Fruit fly (Drosophila melanogaster): ENCODE data around the gene CG14607.

CG14607 gene

DNA sequence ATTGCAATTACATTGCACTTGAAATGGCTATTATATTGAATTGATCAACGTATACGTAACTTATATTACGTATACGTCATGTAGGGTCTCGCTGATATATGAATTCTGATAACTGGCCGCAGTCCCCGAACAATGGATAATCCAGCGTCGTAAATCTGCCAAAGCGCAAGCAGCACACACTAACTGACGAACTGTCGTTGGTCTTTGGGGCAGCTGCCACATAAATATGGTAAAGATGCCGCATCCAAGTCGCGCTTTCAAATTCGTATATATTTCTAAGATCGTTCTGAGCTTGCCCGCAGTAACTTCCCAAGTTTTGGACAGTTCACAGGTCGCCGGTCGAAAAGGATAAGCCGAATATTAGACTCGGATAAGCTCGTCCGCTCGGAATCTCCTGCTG is at the start of gene CG14607:
Gene CG14607, plus strand, starts transcription at position 301 of the 400 bp plus-strand sequence.
- TF ChIP-seq CG8478 (optimal IDR thresholded peaks at IDR 0.05) (no peak), CTCF (optimal IDR thresholded peaks at IDR 0.05) (no peak)

DNA sequence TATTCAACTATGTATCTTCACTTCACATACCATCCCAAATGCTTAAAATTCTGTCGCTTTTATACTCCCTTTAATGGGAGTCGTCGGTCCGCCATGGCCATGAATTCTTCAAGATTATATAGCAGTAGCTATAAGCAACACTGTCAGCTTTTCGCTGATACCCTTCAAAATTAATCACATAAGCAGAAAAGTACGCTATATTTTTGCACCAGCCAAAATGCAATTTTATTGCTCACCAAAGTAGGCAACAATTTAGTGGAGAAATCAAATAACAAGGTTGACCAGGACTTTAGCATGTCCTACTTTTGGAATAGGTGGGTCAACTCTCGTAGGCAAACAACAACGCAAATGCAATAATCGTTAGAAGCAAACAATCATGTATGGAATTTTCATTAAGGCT is 41.7 kb upstream of the CG14607 start:
- TF ChIP-seq CTCF (optimal IDR thresholded peaks at IDR 0.05) (no peak), CG8478 (optimal IDR thresholded peaks at IDR 0.05) (no peak)

DNA sequence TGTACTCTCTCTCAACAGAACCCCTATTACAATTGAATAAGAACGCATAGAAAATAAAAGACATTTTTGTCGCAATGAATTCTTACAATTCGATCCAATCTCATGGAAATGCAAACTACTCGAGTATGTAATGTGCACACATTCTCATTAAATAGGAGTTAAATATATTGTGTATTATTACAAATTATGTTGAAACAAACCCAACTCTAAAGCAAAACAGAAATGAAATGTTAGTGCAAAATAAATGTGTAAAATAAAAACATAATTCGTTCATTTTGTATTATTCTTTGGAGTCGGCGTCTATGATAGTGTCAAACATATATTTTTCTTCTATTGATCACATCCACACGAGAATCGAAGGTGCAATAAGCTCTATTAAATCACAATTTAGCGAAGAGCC is 40.9 kb upstream of the CG14607 start, which contains the start of gene CG14609:
Gene CG14609, plus strand, starts transcription at position 301 of the 400 bp plus-strand sequence.
- TF ChIP-seq CG8478 (optimal IDR thresholded peaks at IDR 0.05), result no peak
- TF ChIP-seq CTCF (optimal IDR thresholded peaks at IDR 0.05), result no peak

DNA sequence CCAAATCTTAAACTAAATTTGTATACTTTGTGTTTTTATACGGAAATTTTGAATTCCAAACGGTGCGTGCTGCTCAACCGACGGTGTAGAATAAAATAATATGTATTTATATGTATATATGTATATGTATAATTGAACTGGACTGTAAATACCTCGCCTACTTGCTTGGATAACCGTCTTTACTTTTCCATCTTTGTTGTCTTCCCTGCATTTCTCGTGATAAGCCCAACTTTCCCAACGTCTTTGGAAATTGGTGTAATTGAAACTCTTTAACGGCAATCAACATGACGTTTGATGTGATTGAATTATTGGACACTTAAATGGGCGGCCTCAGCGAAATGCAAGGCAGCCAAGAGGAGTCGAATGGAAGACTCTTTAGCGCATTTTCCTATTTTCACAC is 33.2 kb upstream of the CG14607 start, which contains the start of gene CG1288:
Gene CG1288, minus strand, starts transcription at position 101 of the 400 bp plus-strand sequence.
- TF ChIP-seq CG8478 (optimal IDR thresholded peaks at IDR 0.05) (no peak), CTCF (optimal IDR thresholded peaks at IDR 0.05) (no peak)

DNA sequence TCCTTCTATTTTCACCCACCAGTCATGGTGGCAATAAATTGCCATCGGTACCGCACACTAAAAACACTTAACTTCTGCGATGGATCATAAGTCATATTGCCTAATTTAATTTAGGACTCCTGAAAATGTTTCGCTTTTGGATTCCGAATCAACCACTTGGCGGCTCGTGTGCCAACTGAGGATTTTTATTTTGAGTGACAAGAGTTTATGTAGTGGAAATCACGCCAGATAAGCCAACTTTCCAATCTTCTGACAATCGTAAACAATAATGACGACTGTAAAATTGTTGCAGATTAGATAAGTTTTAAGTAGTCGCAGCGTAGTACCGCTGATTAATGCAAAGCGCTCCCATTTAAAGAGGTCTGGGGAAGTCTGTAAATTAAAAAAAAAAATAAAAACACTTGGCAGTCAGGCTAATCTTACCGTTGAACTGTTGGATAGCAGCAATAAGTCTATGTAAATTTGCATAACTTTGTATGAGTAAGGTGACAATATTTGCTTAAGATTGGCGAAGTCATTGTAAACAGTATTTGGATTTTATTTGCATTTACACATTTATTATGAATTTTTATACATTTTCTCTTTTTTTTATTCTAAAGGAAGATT is 24.5 kb upstream of the CG14607 start, which contains the start of gene CG14606:
Gene CG14606, minus strand, starts transcription at position 160 of the 606 bp plus-strand sequence.
- no peak for TF ChIP-seq CTCF (optimal IDR thresholded peaks at IDR 0.05)
- no peak for TF ChIP-seq CG8478 (optimal IDR thresholded peaks at IDR 0.05)

DNA sequence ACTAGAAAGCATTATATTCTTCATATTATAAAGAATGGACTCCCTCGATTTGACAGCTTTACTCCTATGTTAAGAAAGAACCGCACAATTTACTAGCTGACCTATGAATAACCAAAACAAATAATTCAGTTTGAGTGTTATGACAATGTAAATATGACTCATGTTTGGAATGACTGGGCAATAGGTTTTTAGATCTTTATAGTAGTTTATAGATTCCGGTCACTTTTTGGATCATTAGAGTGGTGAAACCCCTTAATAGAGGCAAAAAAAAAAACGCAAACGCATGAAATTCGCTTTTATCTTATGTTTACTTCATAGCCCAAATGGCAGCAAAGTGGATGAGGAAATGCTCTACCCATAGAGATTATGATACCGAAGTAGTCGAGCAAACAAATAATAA is 22.0 kb upstream of the CG14607 start, which contains the start of gene CG14605:
Gene CG14605, minus strand, starts transcription at position 101 of the 400 bp plus-strand sequence.
- TF ChIP-seq CG8478 (optimal IDR thresholded peaks at IDR 0.05), result no peak

DNA sequence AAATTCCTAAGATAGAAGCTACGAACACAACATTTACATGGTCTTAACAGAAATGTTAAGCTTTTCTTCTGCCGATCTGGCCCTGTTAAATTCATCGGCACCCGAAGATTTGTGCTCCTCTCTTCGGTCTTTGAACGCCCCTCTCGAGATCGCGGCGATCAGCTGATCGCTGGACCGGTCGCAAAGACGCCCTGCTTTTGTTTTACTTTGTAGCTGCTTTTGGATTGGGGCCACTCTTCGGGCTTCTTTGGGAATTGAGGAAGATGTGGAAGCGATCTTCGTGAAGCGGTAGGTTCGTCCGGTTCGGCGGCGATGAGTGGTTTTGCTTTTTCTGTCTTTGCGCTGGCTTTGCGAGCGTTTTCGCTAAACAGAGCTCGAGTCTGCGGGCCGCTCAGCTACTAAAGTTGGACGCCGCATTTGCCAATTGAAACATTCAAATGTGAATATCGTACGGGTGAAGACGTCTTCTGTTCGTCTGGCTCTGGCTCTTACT is 17.5 kb upstream of the CG14607 start, which contains the start of gene thw:
Gene thw, plus strand, starts transcription at position 443 of the 493 bp plus-strand sequence.
- no peak for TF ChIP-seq CTCF (optimal IDR thresholded peaks at IDR 0.05)
- TF ChIP-seq CG8478 (optimal IDR thresholded peaks at IDR 0.05), result no peak

DNA sequence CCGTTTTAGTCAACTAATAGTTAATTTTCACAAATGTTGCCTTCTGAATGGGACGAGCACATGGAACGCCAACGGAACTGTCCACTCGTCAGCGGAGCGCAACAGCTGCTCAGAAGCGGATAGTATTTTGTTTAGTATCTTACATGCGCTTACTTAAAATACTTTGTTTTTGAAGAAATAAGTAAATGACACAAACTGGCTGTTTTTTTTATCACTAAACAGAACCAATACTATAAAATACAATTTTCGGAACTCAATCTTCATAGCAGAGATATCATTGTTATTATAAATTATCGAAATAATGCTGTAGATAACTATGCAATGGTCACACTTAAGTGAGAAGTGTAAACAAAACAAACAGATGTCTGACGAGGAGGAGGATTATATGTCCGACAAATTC is 5.3 kb downstream of the CG14607 start, which contains the start of the genes Noc3 and CG10053:
Gene Noc3, minus strand, starts transcription at position 81 of the 400 bp plus-strand sequence.
Gene CG10053, plus strand, starts transcription at position 202 of the 400 bp plus-strand sequence.
- TF ChIP-seq CTCF (optimal IDR thresholded peaks at IDR 0.05) (no peak), CG8478 (optimal IDR thresholded peaks at IDR 0.05) (no peak)

DNA sequence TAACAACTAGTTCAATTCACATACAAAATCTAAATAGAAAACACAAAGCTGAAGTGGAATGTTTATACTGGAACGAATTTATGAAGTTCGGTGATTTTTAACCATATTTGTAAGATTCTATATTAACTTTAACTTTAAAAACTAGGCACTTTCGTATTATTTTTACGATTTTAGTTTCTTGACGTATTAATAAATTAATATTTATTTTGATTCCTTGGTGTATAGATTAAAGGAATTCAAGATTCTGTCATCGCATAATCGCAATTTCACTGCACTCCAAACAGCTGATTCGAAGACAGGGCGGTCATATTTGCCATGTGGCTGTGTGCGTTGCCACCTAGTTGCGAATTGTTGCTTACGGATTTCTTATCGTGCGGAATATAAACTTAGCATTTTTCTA is 7.9 kb downstream of the CG14607 start, which contains the start of the genes CG1227 and Dtwd2:
Gene CG1227, minus strand, starts transcription at position 279 of the 400 bp plus-strand sequence.
Gene Dtwd2, plus strand, starts transcription at position 336 of the 400 bp plus-strand sequence.
- TF ChIP-seq CG8478 (optimal IDR thresholded peaks at IDR 0.05) (no peak), CTCF (optimal IDR thresholded peaks at IDR 0.05) (no peak)

DNA sequence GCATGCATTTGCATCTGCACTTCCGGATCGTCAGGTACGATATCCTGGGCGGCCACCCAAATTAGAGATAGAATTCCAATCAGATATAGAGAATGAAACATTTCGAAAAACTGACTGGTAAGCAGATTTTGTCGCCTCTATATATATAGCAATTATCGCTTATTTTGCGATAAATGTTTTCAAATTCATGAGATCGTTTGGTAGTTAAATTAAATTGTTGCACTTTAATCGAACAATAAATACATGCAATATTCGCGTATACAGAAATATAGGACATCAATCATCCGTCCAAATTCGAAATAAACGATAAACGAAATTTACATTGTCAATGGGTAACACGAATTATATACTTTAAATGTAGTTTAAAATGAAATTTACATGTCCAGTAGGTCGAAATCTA is 10.3 kb downstream of the CG14607 start, which contains the start of gene Obp84a:
Gene Obp84a, minus strand, starts transcription at position 101 of the 400 bp plus-strand sequence.
- TF ChIP-seq CG8478 (optimal IDR thresholded peaks at IDR 0.05), result no peak
- no peak for TF ChIP-seq CTCF (optimal IDR thresholded peaks at IDR 0.05)

DNA sequence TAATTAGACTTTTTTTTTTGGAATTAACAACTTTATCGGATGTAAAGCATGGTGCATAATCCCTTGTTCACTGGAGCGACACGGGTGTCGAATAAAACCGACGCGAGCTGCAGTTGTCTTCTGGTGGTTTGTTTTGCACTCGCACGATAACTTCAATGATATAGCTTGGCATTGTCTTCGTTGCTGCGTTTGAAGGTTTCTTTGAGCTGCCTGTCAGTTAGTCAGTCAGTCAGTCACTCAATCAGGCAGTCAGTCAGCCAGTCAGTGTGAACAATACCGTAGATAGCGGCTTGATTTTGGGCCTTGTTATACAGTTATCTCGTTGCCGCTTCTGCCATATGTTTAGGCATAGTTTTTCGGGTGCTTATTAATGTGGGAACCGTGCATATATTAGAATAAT is 18.0 kb downstream of the CG14607 start:
- TF ChIP-seq CG8478 (optimal IDR thresholded peaks at IDR 0.05), result no peak
- TF ChIP-seq CTCF (optimal IDR thresholded peaks at IDR 0.05), result no peak

DNA sequence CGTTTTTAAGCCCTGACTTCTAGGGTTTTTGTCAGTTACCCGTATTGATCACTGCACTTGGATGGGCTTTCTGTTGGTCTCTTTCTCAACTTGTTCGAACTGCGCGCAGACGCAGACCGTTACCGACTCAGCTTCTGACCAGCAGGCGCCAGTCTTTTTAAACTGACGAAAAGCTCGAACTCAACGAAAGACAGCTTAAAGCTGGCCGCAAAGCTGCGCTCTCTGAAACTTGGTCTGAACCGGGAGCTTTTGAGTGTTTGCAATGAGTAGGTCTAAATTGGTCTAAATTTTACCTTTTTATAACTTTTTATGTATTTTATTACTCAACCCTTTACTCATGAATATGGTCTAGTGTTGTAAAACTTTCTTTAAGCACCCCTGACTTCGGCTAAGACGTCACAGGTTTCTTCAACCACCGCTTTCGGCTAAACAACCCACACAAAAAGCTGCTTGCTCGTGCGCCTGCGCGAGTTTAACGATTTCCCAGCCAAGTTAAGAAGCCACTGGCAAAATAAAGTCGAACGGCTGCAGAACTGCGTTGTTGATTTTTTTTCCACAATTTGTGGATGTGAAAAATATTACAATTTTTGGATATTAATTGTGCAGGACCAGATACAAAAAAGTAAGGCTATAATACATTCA is 24.1 kb downstream of the CG14607 start, which contains the start of the genes Gld and Syt4:
Gene Gld, minus strand, starts transcription at position 137 of the 642 bp plus-strand sequence.
Gene Syt4, plus strand, starts transcription at position 499 of the 642 bp plus-strand sequence.
- TF ChIP-seq CG8478 (optimal IDR thresholded peaks at IDR 0.05) (no peak), CTCF (optimal IDR thresholded peaks at IDR 0.05) (no peak)

DNA sequence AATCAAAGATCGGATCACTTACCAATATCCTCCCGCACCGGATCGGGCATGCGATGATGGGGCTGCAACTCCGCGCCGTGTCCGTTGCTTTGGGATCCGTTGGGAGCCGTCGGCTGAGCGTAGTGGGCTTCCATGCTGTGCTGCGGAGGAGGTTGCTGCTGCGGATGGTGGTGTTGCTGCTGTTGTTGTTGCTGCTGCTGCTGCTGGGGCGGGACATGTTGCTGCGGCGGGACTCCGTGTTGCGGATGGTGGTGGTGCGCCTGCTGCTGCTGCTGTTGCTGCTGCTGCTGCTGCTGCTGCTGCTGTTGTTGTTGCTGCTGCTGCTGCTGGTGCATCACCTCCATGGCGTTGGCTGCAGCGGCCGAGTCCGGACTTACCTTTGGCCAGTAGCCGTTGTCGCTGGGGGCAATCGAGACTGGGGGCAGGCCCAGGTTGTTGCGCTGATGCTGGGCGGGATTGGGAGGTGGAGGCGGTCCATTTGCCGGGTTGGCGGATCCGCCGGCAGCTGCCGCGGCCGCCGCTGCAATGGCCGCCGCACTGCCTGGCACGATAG is 33.5 kb downstream of the CG14607 start:
- no peak for TF ChIP-seq CTCF (optimal IDR thresholded peaks at IDR 0.05)
- TF ChIP-seq CG8478 (optimal IDR thresholded peaks at IDR 0.05), result no peak

DNA sequence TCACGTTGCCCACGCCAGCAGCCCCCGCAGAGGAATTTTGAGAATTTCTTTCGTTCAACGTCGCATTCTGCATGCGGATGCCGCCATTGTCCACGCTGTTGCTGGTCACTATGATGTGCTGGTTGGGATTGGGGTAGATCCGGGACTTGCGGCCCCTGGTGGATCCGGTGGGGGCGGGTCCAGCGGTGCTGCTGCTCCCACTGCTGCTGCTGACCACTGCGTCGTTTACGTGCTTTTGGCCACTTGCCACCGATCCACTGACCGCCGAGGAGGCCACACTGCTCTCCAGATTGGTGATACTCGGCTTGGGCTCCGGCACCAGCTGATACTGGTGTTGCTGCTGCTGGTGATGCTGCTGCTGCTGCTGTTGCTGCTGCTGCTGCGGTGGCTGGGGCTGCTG is 35.2 kb downstream of the CG14607 start:
- TF ChIP-seq CTCF (optimal IDR thresholded peaks at IDR 0.05) (no peak), CG8478 (optimal IDR thresholded peaks at IDR 0.05) (no peak)

Measured in S2 (cell line).